Fruit fly (Drosophila melanogaster): Measurements from ENCODE around the gene CG33928.

Gene CG33928

dm6 chr2L:17387735-17388367, 48.5 kb downstream of the CG33928 start (continued):
- TF ChIP-seq dm (GFP tag; optimal IDR thresholded peaks at IDR 0.05): no peak
- peak; percentile 10 for TF ChIP-seq gem (tag; optimal IDR thresholded peaks at IDR 0.05)
- TF ChIP-seq sr (GFP tag; IDR thresholded peaks at IDR 0.05): no peak
- peak; percentile 34 for TF ChIP-seq sug (tag; optimal IDR thresholded peaks at IDR 0.05)
- no peak for TF ChIP-seq lmd (GFP tag; IDR thresholded peaks at IDR 0.05)
- no peak for TF ChIP-seq CHES-1-like (GFP tag; optimal IDR thresholded peaks at IDR 0.05)
- TF ChIP-seq tin (GFP tag; optimal IDR thresholded peaks at IDR 0.05): no peak
- TF ChIP-seq gce (GFP tag; IDR thresholded peaks at IDR 0.05): no peak
- no peak for TF ChIP-seq Hr39 (optimal IDR thresholded peaks at IDR 0.05)
- TF ChIP-seq caup (GFP tag; optimal IDR thresholded peaks at IDR 0.05; ENCODE audit: severe bottlenecking): peak; percentile 64
- TF ChIP-seq pnt (GFP tag; optimal IDR thresholded peaks at IDR 0.05): no peak
- TF ChIP-seq Nf-YB (GFP tag; optimal IDR thresholded peaks at IDR 0.05): no peak
- no peak for TF ChIP-seq CG9932 (GFP tag; IDR thresholded peaks at IDR 0.05)
- no peak for TF ChIP-seq ci (GFP tag; IDR thresholded peaks at IDR 0.05)
- no peak for TF ChIP-seq CG4328 (GFP tag; optimal IDR thresholded peaks at IDR 0.05)
- TF ChIP-seq CG3065 (GFP tag; optimal IDR thresholded peaks at IDR 0.05): no peak
- no peak for TF ChIP-seq CG14667 (GFP tag; IDR thresholded peaks at IDR 0.05)
- no peak for TF ChIP-seq az2 (GFP tag; optimal IDR thresholded peaks at IDR 0.05)
- no peak for TF ChIP-seq CG31441 (GFP tag; IDR thresholded peaks at IDR 0.05)
- TF ChIP-seq Hr78 (GFP tag; optimal IDR thresholded peaks at IDR 0.05): no peak
- TF ChIP-seq CG31224 (GFP tag; IDR thresholded peaks at IDR 0.05): no peak
- TF ChIP-seq CG18476 (GFP tag; optimal IDR thresholded peaks at IDR 0.05): no peak
- no peak for TF ChIP-seq corto (GFP tag; optimal IDR thresholded peaks at IDR 0.05)
- TF ChIP-seq Hand (GFP tag; optimal IDR thresholded peaks at IDR 0.05): no peak
- TF ChIP-seq zfh2 (GFP tag; optimal IDR thresholded peaks at IDR 0.05): no peak
- no peak for TF ChIP-seq rib (GFP tag; IDR thresholded peaks at IDR 0.05)
- TF ChIP-seq CG6254 (GFP tag; optimal IDR thresholded peaks at IDR 0.05): no peak
- no peak for TF ChIP-seq unc-4 (GFP tag; IDR thresholded peaks at IDR 0.05; ENCODE audit: partially characterized antibody)
- TF ChIP-seq crp (GFP tag; optimal IDR thresholded peaks at IDR 0.05): no peak
- TF ChIP-seq CG2116 (GFP tag; optimal IDR thresholded peaks at IDR 0.05): no peak
- no peak for TF ChIP-seq Aef1 (GFP tag; IDR thresholded peaks at IDR 0.05)
- no peak for TF ChIP-seq slou (GFP tag; optimal IDR thresholded peaks at IDR 0.05)
- no peak for TF ChIP-seq CG18764 (GFP tag; optimal IDR thresholded peaks at IDR 0.05)
- no peak for TF ChIP-seq CG3163 (GFP tag; optimal IDR thresholded peaks at IDR 0.05)
- TF ChIP-seq Neu2 (GFP tag; optimal IDR thresholded peaks at IDR 0.05; ENCODE audit: borderline replicate concordance): no peak
- TF ChIP-seq Dip3 (GFP tag; optimal IDR thresholded peaks at IDR 0.05): no peak
- TF ChIP-seq Fer2 (tag; optimal IDR thresholded peaks at IDR 0.05): no peak
- no peak for TF ChIP-seq CG12942 (GFP tag; optimal IDR thresholded peaks at IDR 0.05)
- TF ChIP-seq fd64A (GFP tag; optimal IDR thresholded peaks at IDR 0.05): no peak
- no peak for TF ChIP-seq CG9609 (GFP tag; optimal IDR thresholded peaks at IDR 0.05)
- no peak for TF ChIP-seq nerfin-1 (tag; optimal IDR thresholded peaks at IDR 0.05)
- TF ChIP-seq gcm2 (GFP tag; optimal IDR thresholded peaks at IDR 0.05): no peak
- no peak for TF ChIP-seq bowl (GFP tag; IDR thresholded peaks at IDR 0.05)
- TF ChIP-seq Oaz (GFP tag; IDR thresholded peaks at IDR 0.05): no peak
- TF ChIP-seq CG3847 (GFP tag; IDR thresholded peaks at IDR 0.05): no peak
- TF ChIP-seq CG9215 (GFP tag; IDR thresholded peaks at IDR 0.05): no peak
- no peak for TF ChIP-seq MESR4 (GFP tag; optimal IDR thresholded peaks at IDR 0.05)
- TF ChIP-seq Atf-2 (GFP tag; optimal IDR thresholded peaks at IDR 0.05): no peak
- TF ChIP-seq CG34376 (GFP tag; optimal IDR thresholded peaks at IDR 0.05): peak; percentile 55
- no peak for TF ChIP-seq Antp (GFP tag; optimal IDR thresholded peaks at IDR 0.05)
- TF ChIP-seq lab (GFP tag; optimal IDR thresholded peaks at IDR 0.05): peak; percentile 62
